Fruit fly (Drosophila melanogaster) whole organism, pupa: ENCODE measurements around the gene CG1317.

Source experiments
- CG10348 ChIP-seq: fragments of 200-800 bp; sonication (Bioruptor generic); IDR thresholded peaks from 2 replicates; pipeline ENCODE4 v1.3.6; 2022; ENCODE audit warnings: missing biosample characterization, missing genetic modification characterization
- CG12605 ChIP-seq: fragments of 200-800 bp; sonication (Bioruptor generic); IDR thresholded peaks from 2 replicates; pipeline ENCODE4 v1.3.6; 2022; ENCODE audit warnings: missing biosample characterization, missing genetic modification characterization
- CG13204 ChIP-seq: fragments of 200-800 bp; sonication (Bioruptor generic); optimal IDR thresholded peaks from 2 replicates; lab custom pipeline; 2018; ENCODE audit warnings: missing biosample characterization, mild to moderate bottlenecking, missing genetic modification characterization, moderate library complexity
- CG14655 ChIP-seq: fragments of 200-800 bp; sonication (Bioruptor generic); optimal IDR thresholded peaks from 3 replicates; lab custom pipeline; 2017; ENCODE audit warnings: mild to moderate bottlenecking, missing biosample characterization, missing genetic modification reagents, missing genetic modification characterization
- CG15710 ChIP-seq: fragments of 200-800 bp; sonication (Bioruptor generic); optimal IDR thresholded peaks from 2 replicates; lab custom pipeline; 2018; ENCODE audit warnings: missing biosample characterization, mild to moderate bottlenecking, missing genetic modification characterization, moderate library complexity
- CG32121 ChIP-seq: fragments of 200-800 bp; sonication (Bioruptor generic); IDR thresholded peaks from 2 replicates; pipeline ENCODE4 v1.3.6; 2022; ENCODE audit warnings: missing biosample characterization, missing genetic modification characterization
- CG34367 ChIP-seq: fragments of 200-800 bp; sonication (Bioruptor generic); optimal IDR thresholded peaks from 2 replicates; lab custom pipeline; 2018; ENCODE audit warnings: missing biosample characterization, mild to moderate bottlenecking, missing genetic modification characterization
- CG4496 ChIP-seq: fragments of 200-800 bp; sonication (Bioruptor generic); IDR thresholded peaks from 3 replicates; pipeline ENCODE4 v1.3.6; 2022; ENCODE audit warnings: missing biosample characterization, missing genetic modification characterization
- CG8159 ChIP-seq: fragments of 200-800 bp; sonication (Bioruptor generic); optimal IDR thresholded peaks from 3 replicates; lab custom pipeline; 2018; ENCODE audit warnings: missing biosample characterization, mild to moderate bottlenecking, missing genetic modification characterization, moderate library complexity
- D1 ChIP-seq: fragments of 200-800 bp; sonication (Bioruptor generic); optimal IDR thresholded peaks from 2 replicates; lab custom pipeline; 2018; ENCODE audit warnings: missing biosample characterization, mild to moderate bottlenecking, missing genetic modification characterization, moderate library complexity
- Pif1A ChIP-seq: fragments of 200-800 bp; sonication (Bioruptor generic); optimal IDR thresholded peaks from 3 replicates; lab custom pipeline; 2016; ENCODE audit warnings: missing biosample characterization, missing genetic modification characterization
- Pif1B ChIP-seq: fragments of 200-800 bp; sonication (Bioruptor generic); optimal IDR thresholded peaks from 3 replicates; lab custom pipeline; 2016; ENCODE audit warnings: missing biosample characterization, missing genetic modification characterization
- Snoo ChIP-seq: fragments of 200-800 bp; sonication (Bioruptor generic); optimal IDR thresholded peaks from 3 replicates; lab custom pipeline; 2017; ENCODE audit warnings: missing biosample characterization, mild to moderate bottlenecking, missing genetic modification characterization, inconsistent platforms
- fd96Ca ChIP-seq: fragments of 200-800 bp; sonication (Bioruptor generic); IDR thresholded peaks from 3 replicates; pipeline ENCODE4 v1.3.6; 2022; ENCODE audit warnings: missing biosample characterization, missing genetic modification characterization
- gl ChIP-seq: fragments of 200-800 bp; sonication (Bioruptor generic); optimal IDR thresholded peaks from 2 replicates; lab custom pipeline; 2018; ENCODE audit warnings: missing biosample characterization, mild to moderate bottlenecking, missing genetic modification characterization
- rn ChIP-seq: fragments of 200-800 bp; sonication (Bioruptor generic); IDR thresholded peaks from 2 replicates; pipeline ENCODE4 v1.3.6; 2022; ENCODE audit warnings: missing biosample characterization, missing genetic modification characterization

Gene CG1317

dm6 chr3L:2325276-2325675, 46.5 kb downstream of the CG1317 start:
- TF ChIP-seq Pif1A (GFP tag; lab: Kevin White, UChicago) (no peak), fd96Ca (no peak), CG13204 (GFP tag; lab: Kevin White, UChicago) (no peak), CG8159 (tag; lab: Kevin White, UChicago) (no peak), rn (GFP tag; lab: Robert Waterston, UW) (no peak), CG14655 (GFP tag; lab: Kevin White, UChicago) (no peak), CG12605 (GFP tag; lab: Robert Waterston, UW) (no peak)

dm6 chr3L:2322257-2322776, 49.4 kb downstream of the CG1317 start, which contains the start of gene MsR1:
Gene MsR1, plus strand, starts transcription at chr3L:2322693.
- TF ChIP-seq Snoo (no peak), CG34367 (tag; lab: Kevin White, UChicago) (no peak), CG32121 (GFP tag; lab: Robert Waterston, UW) (no peak), rn (GFP tag; lab: Robert Waterston, UW) (no peak), CG13204 (GFP tag; lab: Kevin White, UChicago) (no peak), CG4496 (GFP tag; lab: Robert Waterston, UW) (no peak), CG10348 (no peak), CG15710 (tag; lab: Kevin White, UChicago) (no peak), D1 (tag; lab: Kevin White, UChicago) (no peak), Pif1B (GFP tag; lab: Kevin White, UChicago) (no peak), gl (tag; lab: Kevin White, UChicago) (no peak)
